Worm (Caenorhabditis elegans) whole organism, young adult: ENCODE measurements around the gene K09C6.8.

Experiments
- F49E8.2 ChIP-seq: sonication (generic microtip); optimal IDR thresholded peaks from 3 replicates; lab custom pipeline; 2017; ENCODE audit warnings: missing genetic modification characterization, mild to moderate bottlenecking, missing compliant biosample characterization, antibody characterized with exemption, moderate library complexity; ENCODE audit not compliant: insufficient read depth
- ceh-100 ChIP-seq: fragments of 200-800 bp; sonication (Bioruptor generic); IDR thresholded peaks from 2 replicates; pipeline ENCODE4 v1.3.6; 2022; ENCODE audit warnings: missing genetic modification reagents, missing genetic modification characterization, missing compliant biosample characterization
- ceh-58 ChIP-seq: fragments of 200-800 bp; sonication (Bioruptor generic); IDR thresholded peaks from 2 replicates; pipeline ENCODE4 v1.3.6; 2022; ENCODE audit warnings: missing genetic modification characterization, missing compliant biosample characterization
- chd-7 ChIP-seq: sonication (generic microtip); optimal IDR thresholded peaks from 2 replicates; lab custom pipeline; 2016; ENCODE audit warnings: mild to moderate bottlenecking, missing genetic modification characterization, moderate library complexity, missing compliant biosample characterization
- mes-4 ChIP-seq: sonication (generic microtip); optimal IDR thresholded peaks from 2 replicates; lab custom pipeline; 2016; ENCODE audit warnings: missing genotype, missing genetic modification characterization, missing compliant biosample characterization

- TF ChIP-seq chd-7 (tag; lab: Kevin White, UChicago), result no peak
- TF ChIP-seq F49E8.2, result no peak
- TF ChIP-seq mes-4, result no peak
- TF ChIP-seq ceh-58 (GFP tag; lab: Robert Waterston, UW), result no peak
- no peak for TF ChIP-seq ceh-100 (GFP tag; lab: Robert Waterston, UW)
Measured at ce11 chrV:871029-871428, 28.0 kb upstream of the K09C6.8 start, which contains the start of gene T02B11.4.
